Worm (Caenorhabditis elegans) whole organism, L1 larva: ENCODE data around the gene nhr-213.

Experiments used
- C16A3.4 ChIP-seq: fragments of 150-350 bp; optimal IDR thresholded peaks from 2 replicates; lab custom pipeline; 2014; ENCODE audit warnings: missing biosample characterization, missing genetic modification characterization
- F16B12.6 ChIP-seq: fragments of 150-350 bp; optimal IDR thresholded peaks from 2 replicates; lab custom pipeline; 2014; ENCODE audit warnings: missing biosample characterization, missing genetic modification characterization
- aly-2 ChIP-seq: fragments of 150-350 bp; optimal IDR thresholded peaks from 2 replicates; lab custom pipeline; 2014; ENCODE audit warnings: missing biosample characterization, missing genetic modification characterization
- ama-1 ChIP-seq: fragments of 150-350 bp; optimal IDR thresholded peaks from 2 replicates; lab custom pipeline; 2014
- blmp-1 ChIP-seq: fragments of 150-350 bp; optimal IDR thresholded peaks from 2 replicates; lab custom pipeline; 2014; ENCODE audit warnings: missing biosample characterization, missing genetic modification characterization
- ceh-82 ChIP-seq, 3 experiments: fragments of 150-350 bp in 1 of 3; sonication (generic microtip) in 2 of 3; optimal IDR thresholded peaks; 2 replicates each; lab custom pipeline; 2014 to 2017; ENCODE audit warnings: missing biosample characterization in 3 of 3, missing genetic modification characterization in 3 of 3
- ces-1 ChIP-seq: fragments of 150-350 bp; optimal IDR thresholded peaks from 2 replicates; lab custom pipeline; 2014; ENCODE audit warnings: missing biosample characterization, missing genetic modification reagents, missing genetic modification characterization
- dpl-1 ChIP-seq, 3 experiments: fragments of 150-350 bp in 2 of 3; sonication (generic microtip) in 1 of 3; optimal IDR thresholded peaks; 2 replicates each; lab custom pipeline; 2014 to 2017; ENCODE audit warnings: missing biosample characterization in 3 of 3, missing genetic modification characterization in 3 of 3, missing genetic modification reagents in 3 of 3
- efl-3 ChIP-seq: fragments of 200-800 bp; sonication (Bioruptor generic); optimal IDR thresholded peaks from 2 replicates; lab custom pipeline; 2018; ENCODE audit warnings: mild to moderate bottlenecking, missing genetic modification characterization, missing compliant biosample characterization
- egl-27 ChIP-seq, 2 experiments: fragments of 150-350 bp in 1 of 2; sonication (generic microtip); optimal IDR thresholded peaks; 3 replicates each; lab custom pipeline; 2017 to 2018; ENCODE audit warnings: missing biosample characterization in 2 of 2, missing genetic modification characterization in 2 of 2, missing genetic modification reagents in 2 of 2
- elt-3 ChIP-seq, 6 experiments: fragments of 150-350 bp in 1 of 6; sonication (generic microtip); optimal IDR thresholded peaks; 2 replicates each; lab custom pipeline; 2017 to 2018; ENCODE audit warnings: missing biosample characterization in 6 of 6, missing genetic modification characterization in 6 of 6, inconsistent platforms in 1 of 6
- ets-5 ChIP-seq: fragments of 200-800 bp; sonication (Bioruptor generic); IDR thresholded peaks from 2 replicates; pipeline ENCODE4 v1.3.6; 2022; ENCODE audit warnings: missing genetic modification characterization, missing compliant biosample characterization
- fkh-10 ChIP-seq: sonication (generic microtip); optimal IDR thresholded peaks from 2 replicates; lab custom pipeline; 2017; ENCODE audit warnings: missing biosample characterization, missing genetic modification reagents, missing genetic modification characterization
- fkh-4 ChIP-seq: sonication (generic microtip); optimal IDR thresholded peaks from 2 replicates; lab custom pipeline; 2016; ENCODE audit warnings: missing compliant biosample characterization, missing genetic modification characterization, borderline replicate concordance
- fos-1 ChIP-seq: fragments of 150-350 bp; optimal IDR thresholded peaks from 2 replicates; lab custom pipeline; 2014; ENCODE audit warnings: missing biosample characterization, missing genetic modification characterization
- hlh-17 ChIP-seq: fragments of 200-800 bp; sonication (Bioruptor generic); optimal IDR thresholded peaks from 2 replicates; lab custom pipeline; 2018; ENCODE audit warnings: missing genetic modification characterization, mild to moderate bottlenecking, missing compliant biosample characterization, moderate library complexity, borderline replicate concordance
- hpl-2 ChIP-seq: fragments of 150-350 bp; optimal IDR thresholded peaks from 2 replicates; lab custom pipeline; 2014; ENCODE audit warnings: missing biosample characterization, missing genetic modification reagents, missing genetic modification characterization
- irx-1 ChIP-seq: sonication (generic microtip); optimal IDR thresholded peaks from 2 replicates; lab custom pipeline; 2016; ENCODE audit warnings: missing genetic modification characterization, missing compliant biosample characterization
- isw-1 ChIP-seq: fragments of 200-800 bp; sonication (Bioruptor generic); IDR thresholded peaks from 2 replicates; pipeline ENCODE4 v1.3.6; 2022; ENCODE audit warnings: missing genetic modification characterization, missing compliant biosample characterization
- lin-13 ChIP-seq: fragments of 150-350 bp; optimal IDR thresholded peaks from 2 replicates; lab custom pipeline; 2014; ENCODE audit warnings: missing biosample characterization, missing genetic modification reagents, missing genetic modification characterization
- lin-14 ChIP-seq: fragments of 200-800 bp; sonication (Bioruptor generic); optimal IDR thresholded peaks from 2 replicates; lab custom pipeline; 2018; ENCODE audit warnings: mild to moderate bottlenecking, missing genetic modification characterization, moderate library complexity, missing compliant biosample characterization
- lin-35 ChIP-seq, 2 experiments: fragments of 150-350 bp; optimal IDR thresholded peaks; 2 replicates each; lab custom pipeline; 2014; ENCODE audit warnings: missing biosample characterization in 2 of 2, missing genetic modification characterization in 2 of 2, missing genetic modification reagents in 2 of 2
- lir-3 ChIP-seq: sonication (generic microtip); optimal IDR thresholded peaks from 2 replicates; lab custom pipeline; 2016; ENCODE audit warnings: mild to moderate bottlenecking, missing genetic modification characterization, moderate library complexity, missing compliant biosample characterization; ENCODE audit not compliant: poor library complexity
- lsy-2 ChIP-seq, 2 experiments: fragments of 150-350 bp; optimal IDR thresholded peaks; 2 replicates each; lab custom pipeline; 2014; ENCODE audit warnings: missing biosample characterization in 2 of 2, missing genetic modification characterization in 2 of 2
- nhr-12 ChIP-seq: sonication (generic microtip); optimal IDR thresholded peaks from 2 replicates; lab custom pipeline; 2017; ENCODE audit warnings: missing biosample characterization, missing genetic modification characterization
- nhr-71 ChIP-seq: sonication (generic microtip); optimal IDR thresholded peaks from 2 replicates; lab custom pipeline; 2016; ENCODE audit warnings: mild to moderate bottlenecking, missing genetic modification characterization, moderate library complexity, missing compliant biosample characterization
- nhr-76 ChIP-seq: sonication (generic microtip); optimal IDR thresholded peaks from 2 replicates; lab custom pipeline; 2017; ENCODE audit warnings: missing biosample characterization, missing genetic modification characterization
- nhr-77 ChIP-seq: fragments of 150-350 bp; optimal IDR thresholded peaks from 2 replicates; lab custom pipeline; 2014; ENCODE audit warnings: missing biosample characterization, missing genetic modification characterization
- nhr-90 ChIP-seq: sonication (generic microtip); optimal IDR thresholded peaks from 2 replicates; lab custom pipeline; 2016; ENCODE audit warnings: mild to moderate bottlenecking, missing genetic modification characterization, missing compliant biosample characterization; ENCODE audit not compliant: poor library complexity
- pax-3 ChIP-seq: fragments of 200-800 bp; sonication (Bioruptor generic); optimal IDR thresholded peaks from 2 replicates; lab custom pipeline; 2018; ENCODE audit warnings: mild to moderate bottlenecking, missing genetic modification characterization, moderate library complexity, missing compliant biosample characterization
- pqm-1 ChIP-seq: sonication (generic microtip); optimal IDR thresholded peaks from 3 replicates; lab custom pipeline; 2017; ENCODE audit warnings: missing biosample characterization, missing genetic modification characterization
- snpc-4 ChIP-seq: fragments of 150-350 bp; optimal IDR thresholded peaks from 2 replicates; lab custom pipeline; 2014; ENCODE audit warnings: missing biosample characterization, missing genetic modification characterization
- snu-23 ChIP-seq: sonication (generic microtip); optimal IDR thresholded peaks from 2 replicates; lab custom pipeline; 2016; ENCODE audit warnings: missing genetic modification characterization, missing compliant biosample characterization
- sptf-1 ChIP-seq: fragments of 150-350 bp; optimal IDR thresholded peaks from 2 replicates; lab custom pipeline; 2014; ENCODE audit warnings: missing biosample characterization, missing genetic modification characterization
- sup-37 ChIP-seq: fragments of 200-800 bp; sonication (Bioruptor generic); optimal IDR thresholded peaks from 2 replicates; lab custom pipeline; 2018; ENCODE audit warnings: mild to moderate bottlenecking, missing genetic modification characterization, missing compliant biosample characterization
- tbx-2 ChIP-seq: sonication (generic microtip); optimal IDR thresholded peaks from 2 replicates; lab custom pipeline; 2016; ENCODE audit warnings: missing genetic modification characterization, missing compliant biosample characterization
- unc-130 ChIP-seq: fragments of 150-350 bp; optimal IDR thresholded peaks from 2 replicates; lab custom pipeline; 2017; ENCODE audit warnings: missing biosample characterization, missing genetic modification characterization, inconsistent platforms
- unc-30 ChIP-seq: sonication (generic microtip); optimal IDR thresholded peaks from 2 replicates; lab custom pipeline; 2017; ENCODE audit warnings: missing biosample characterization, missing genetic modification characterization
- vab-15 ChIP-seq: sonication (generic microtip); optimal IDR thresholded peaks from 2 replicates; lab custom pipeline; 2017; ENCODE audit warnings: missing genotype, mild to moderate bottlenecking, missing genetic modification characterization, missing compliant biosample characterization
- zag-1 ChIP-seq: fragments of 150-350 bp; optimal IDR thresholded peaks from 2 replicates; lab custom pipeline; 2014; ENCODE audit warnings: missing biosample characterization, missing genetic modification characterization

nhr-213 gene

DNA sequence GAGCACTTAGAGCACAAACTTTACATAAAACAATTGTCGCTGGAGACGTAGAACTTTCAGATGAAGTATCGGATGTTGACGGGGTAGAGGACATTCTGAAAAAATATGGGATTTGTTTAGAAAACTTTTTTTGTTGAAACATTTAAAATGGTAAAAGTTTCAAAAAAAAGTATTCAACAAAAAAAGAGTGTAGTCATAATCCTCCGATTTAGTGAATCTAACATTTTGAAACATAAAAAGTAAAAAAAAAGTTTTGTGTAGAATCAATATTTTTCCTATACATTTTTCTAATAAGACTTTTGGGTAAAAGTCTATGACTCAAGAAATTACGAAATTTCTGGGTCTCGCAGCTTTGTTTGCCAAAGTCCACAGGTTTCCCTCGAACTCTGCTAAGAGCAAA lies at the start of gene nhr-213:
TSS of gene nhr-213 (minus strand) at position 101 of the 400 bp plus-strand sequence.
- TF ChIP-seq snpc-4 (tag; lab: Kevin White, UChicago) = no peak
- TF ChIP-seq lin-14 (GFP tag; lab: Kevin White, UChicago) = no peak
- TF ChIP-seq fkh-10 (GFP tag; lab: Kevin White, UChicago) = no peak
- TF ChIP-seq aly-2 = no peak
- TF ChIP-seq pax-3 = no peak
- TF ChIP-seq irx-1 (tag; lab: Kevin White, UChicago) = no peak
- TF ChIP-seq nhr-90 (tag; lab: Kevin White, UChicago) = no peak
- no peak for TF ChIP-seq lsy-2 (tag; optimal IDR thresholded peaks at IDR 0.05; lab: Kevin White, UChicago)
- no peak for TF ChIP-seq nhr-12
- no peak for TF ChIP-seq nhr-71
- TF ChIP-seq fos-1 (tag; lab: Kevin White, UChicago) = no peak
- TF ChIP-seq tbx-2 (tag; lab: Kevin White, UChicago) = no peak
- TF ChIP-seq elt-3 (tag; optimal IDR thresholded peaks at IDR 0.05; lab: Kevin White, UChicago) = no peak
- no peak for TF ChIP-seq ces-1
- TF ChIP-seq pqm-1 = no peak
- no peak for TF ChIP-seq hlh-17 (GFP tag; lab: Kevin White, UChicago)
- no peak for TF ChIP-seq C16A3.4
- no peak for TF ChIP-seq lir-3
- no peak for TF ChIP-seq efl-3

ce11 chrV:15943125-15943524 lies 46.6 kb upstream of the nhr-213 start, which contains the start of gene srw-53:
srw-53 (plus strand) TSS chrV:15943425.
- TF ChIP-seq egl-27 (tag; optimal IDR thresholded peaks at IDR 0.05; lab: Kevin White, UChicago) (no peak), nhr-76 (tag; lab: Kevin White, UChicago) (no peak), zag-1 (tag; lab: Kevin White, UChicago) (no peak), sup-37 (GFP tag; lab: Kevin White, UChicago) (no peak)

DNA sequence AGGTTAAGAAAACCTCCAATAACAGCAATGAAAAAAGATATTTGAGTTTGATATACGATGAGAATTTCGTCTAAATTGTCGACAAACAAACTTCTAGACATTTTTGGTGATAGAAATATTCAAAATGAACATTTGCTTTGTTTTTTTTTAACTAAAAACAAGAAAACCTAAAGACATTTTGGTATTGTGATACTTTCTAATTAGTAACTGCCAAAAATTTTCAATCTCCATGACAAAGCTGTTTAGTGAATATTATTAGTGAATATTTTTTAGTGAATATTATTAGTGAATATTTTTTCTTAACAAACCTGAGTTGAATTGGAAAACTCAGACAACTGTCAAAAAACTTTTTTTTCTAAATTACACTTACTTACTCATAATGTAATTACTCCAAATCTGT lies 43.7 kb upstream of the nhr-213 start, which contains the start of gene srw-55:
TSS of gene srw-55 (minus strand) at position 101 of the 400 bp plus-strand sequence.
- no peak for TF ChIP-seq vab-15 (tag; lab: Kevin White, UChicago)
- no peak for TF ChIP-seq unc-30
- TF ChIP-seq ceh-82 (tag; optimal IDR thresholded peaks at IDR 0.05; lab: Kevin White, UChicago) = no peak
- no peak for TF ChIP-seq snu-23 (GFP tag; lab: Kevin White, UChicago)
- no peak for TF ChIP-seq ama-1 (lab: Kevin White, UChicago)
- TF ChIP-seq nhr-77 (tag; lab: Kevin White, UChicago) = no peak
- TF ChIP-seq fkh-4 (tag; lab: Kevin White, UChicago) = no peak
- TF ChIP-seq lir-3 = no peak
- no peak for TF ChIP-seq hpl-2 (GFP tag; lab: Kevin White, UChicago)
- TF ChIP-seq F16B12.6 (tag; lab: Kevin White, UChicago) = no peak
- no peak for TF ChIP-seq ets-5 (GFP tag; lab: Robert Waterston, UW)
- TF ChIP-seq lin-13 = no peak
- TF ChIP-seq isw-1 (GFP tag; lab: Robert Waterston, UW) = no peak
- no peak for TF ChIP-seq zag-1 (tag; lab: Kevin White, UChicago)
- no peak for TF ChIP-seq pqm-1
- no peak for TF ChIP-seq aly-2
- TF ChIP-seq unc-130 (tag; lab: Kevin White, UChicago) = no peak

ce11 chrV:15932390-15932789 lies 35.8 kb upstream of the nhr-213 start, which contains the start of gene srw-26:
srw-26 (minus strand) TSS chrV:15932490.
- TF ChIP-seq aly-2 (no peak), blmp-1 (tag; lab: Kevin White, UChicago) (no peak), lin-35 (GFP tag; optimal IDR thresholded peaks at IDR 0.05; lab: Kevin White, UChicago) (no peak), pax-3 (no peak), snpc-4 (tag; lab: Kevin White, UChicago) (no peak), sptf-1 (tag; lab: Kevin White, UChicago) (no peak), dpl-1 (GFP tag; optimal IDR thresholded peaks at IDR 0.05; lab: Kevin White, UChicago) (no peak)
